Worm (Caenorhabditis elegans) whole organism, mixed stage, embryonic: ENCODE results near the gene ZK899.1.

Experiments
- drap-1 ChIP-seq: fragments of 200-800 bp; sonication (Bioruptor generic); optimal IDR thresholded peaks from 3 replicates; lab custom pipeline; 2018; ENCODE audit warnings: mild to moderate bottlenecking, missing genetic modification characterization, missing compliant biosample characterization
- lsy-2 ChIP-seq: fragments of 150-350 bp; optimal IDR thresholded peaks from 2 replicates; lab custom pipeline; 2014; ENCODE audit warnings: missing biosample characterization, missing genetic modification characterization
- mab-5 ChIP-seq: fragments of 150-350 bp; optimal IDR thresholded peaks from 2 replicates; lab custom pipeline; 2014; ENCODE audit warnings: missing biosample characterization, missing genetic modification characterization
- nhr-12 ChIP-seq: fragments of 150-350 bp; optimal IDR thresholded peaks from 2 replicates; lab custom pipeline; 2014; ENCODE audit warnings: missing biosample characterization, missing genetic modification characterization
- nhr-28 ChIP-seq: fragments of 150-350 bp; optimal IDR thresholded peaks from 2 replicates; lab custom pipeline; 2014; ENCODE audit warnings: missing biosample characterization, missing genetic modification characterization

DNA sequence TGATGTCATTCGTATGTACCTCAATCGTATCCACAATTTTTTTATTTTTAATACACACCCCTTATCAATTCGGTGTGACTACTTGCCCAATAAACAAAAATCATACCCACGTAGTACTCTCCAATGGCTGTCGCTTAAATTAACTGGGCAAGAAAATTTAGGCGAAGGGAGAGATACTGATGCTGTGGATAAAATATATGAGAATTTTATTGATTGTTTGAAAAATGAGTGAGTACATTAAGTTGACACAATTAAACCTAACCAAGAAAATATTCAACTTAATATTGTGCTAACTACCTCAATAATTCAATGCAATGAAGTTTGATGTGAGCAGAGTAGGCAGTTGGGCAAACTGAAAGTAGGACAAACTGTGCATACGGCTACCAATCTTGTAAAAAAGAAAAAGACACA is 19.3 kb downstream of the ZK899.1 start:
- TF ChIP-seq nhr-28: peak; percentile 78
- TF ChIP-seq nhr-12: peak; percentile 69
- TF ChIP-seq lsy-2 (tag; lab: Kevin White, UChicago): peak; percentile 88
- TF ChIP-seq mab-5 (tag; lab: Kevin White, UChicago): peak; percentile 92
- peak; percentile 85 for TF ChIP-seq drap-1 (GFP tag; lab: Kevin White, UChicago)
